Worm (Caenorhabditis elegans): ENCODE measurements around the gene pho-10.

The pho-10 gene

ce11 chrII:9900276-9900675 lies 20.1 kb downstream of the pho-10 start, which contains the start of gene unc-4:
Gene unc-4 (minus strand): TSS chrII:9900376.
- TF ChIP-seq fos-1 (tag; optimal IDR thresholded peaks at IDR 0.05) (no peak), blmp-1 (tag; optimal IDR thresholded peaks at IDR 0.05; ENCODE audit: insufficient read depth) (no peak), nhr-77 (tag; optimal IDR thresholded peaks at IDR 0.05) (no peak), unc-62 (GFP tag; optimal IDR thresholded peaks at IDR 0.05) (no peak), ZK546.5 (tag; optimal IDR thresholded peaks at IDR 0.05) (no peak), snpc-4 (tag; optimal IDR thresholded peaks at IDR 0.05) (no peak), aly-2 (tag; optimal IDR thresholded peaks at IDR 0.05) (no peak), F13H6.1 (tag; optimal IDR thresholded peaks at IDR 0.05) (no peak), peb-1 (tag; optimal IDR thresholded peaks at IDR 0.05) (no peak), Y55F3AM.14 (GFP tag; optimal IDR thresholded peaks at IDR 0.05) (no peak), nhr-129 (tag; optimal IDR thresholded peaks at IDR 0.05) (no peak), ceh-16 (tag; optimal IDR thresholded peaks at IDR 0.05) (no peak), unc-39 (tag; optimal IDR thresholded peaks at IDR 0.05) (no peak), ztf-4 (tag; optimal IDR thresholded peaks at IDR 0.05) (no peak), nhr-10 (tag; optimal IDR thresholded peaks at IDR 0.05) (no peak), nhr-23 (tag; optimal IDR thresholded peaks at IDR 0.05) (no peak), egl-27 (tag; optimal IDR thresholded peaks at IDR 0.05) (no peak)

- TF ChIP-seq sma-3 (GFP tag; optimal IDR thresholded peaks at IDR 0.05) (no peak), snpc-4 (tag; optimal IDR thresholded peaks at IDR 0.05) (no peak), mdl-1 (tag; optimal IDR thresholded peaks at IDR 0.05) (no peak), lin-11 (tag; optimal IDR thresholded peaks at IDR 0.05) (no peak), ztf-4 (tag; optimal IDR thresholded peaks at IDR 0.05) (no peak), elt-3 (tag; optimal IDR thresholded peaks at IDR 0.05) (no peak), crh-2 (tag; optimal IDR thresholded peaks at IDR 0.05) (no peak)
These were observed 21.6 kb downstream of the pho-10 start for ce11 chrII:9898744-9899143.

ce11 chrII:9895173-9895572 lies 25.2 kb downstream of the pho-10 start:
- no peak for TF ChIP-seq elt-1 (tag; optimal IDR thresholded peaks at IDR 0.05)
- TF ChIP-seq unc-39 (tag; optimal IDR thresholded peaks at IDR 0.05): no peak
- TF ChIP-seq fos-1 (tag; optimal IDR thresholded peaks at IDR 0.05): no peak
- no peak for TF ChIP-seq sma-3 (GFP tag; optimal IDR thresholded peaks at IDR 0.05)
- no peak for TF ChIP-seq sma-9 (GFP tag; optimal IDR thresholded peaks at IDR 0.05)
- TF ChIP-seq sma-9 (tag; optimal IDR thresholded peaks at IDR 0.05): no peak
- TF ChIP-seq egl-27 (tag; optimal IDR thresholded peaks at IDR 0.05): no peak

- TF ChIP-seq skn-1 (tag; optimal IDR thresholded peaks at IDR 0.05) (no peak), aly-2 (tag; optimal IDR thresholded peaks at IDR 0.05) (no peak), sma-3 (GFP tag; optimal IDR thresholded peaks at IDR 0.05) (no peak), C34F6.9 (tag; optimal IDR thresholded peaks at IDR 0.05) (no peak), unc-39 (tag; optimal IDR thresholded peaks at IDR 0.05) (no peak), nhr-12 (tag; optimal IDR thresholded peaks at IDR 0.05) (no peak), ZK546.5 (tag; optimal IDR thresholded peaks at IDR 0.05) (no peak), fos-1 (tag; optimal IDR thresholded peaks at IDR 0.05) (no peak), blmp-1 (tag; optimal IDR thresholded peaks at IDR 0.05; ENCODE audit: insufficient read depth) (no peak), nhr-237 (tag; optimal IDR thresholded peaks at IDR 0.05) (no peak), nhr-129 (tag; optimal IDR thresholded peaks at IDR 0.05) (no peak), alr-1 (tag; optimal IDR thresholded peaks at IDR 0.05) (no peak), R02D3.7 (tag; optimal IDR thresholded peaks at IDR 0.05) (no peak), elt-1 (tag; optimal IDR thresholded peaks at IDR 0.05) (no peak), lin-39 (tag; optimal IDR thresholded peaks at IDR 0.05) (no peak), dmd-4 (tag; optimal IDR thresholded peaks at IDR 0.05) (no peak), lsy-2 (tag; optimal IDR thresholded peaks at IDR 0.05) (no peak), ztf-11 (tag; optimal IDR thresholded peaks at IDR 0.05) (no peak), nhr-23 (tag; optimal IDR thresholded peaks at IDR 0.05) (no peak)
These were observed 25.9 kb downstream of the pho-10 start, which contains the start of gene F26C11.1 for ce11 chrII:9894435-9894834. Gene F26C11.1 (plus strand): TSS chrII:9894735.

ce11 chrII:9892409-9892808 lies 28.0 kb downstream of the pho-10 start, which contains the start of gene C08H9.16:
Gene C08H9.16 (plus strand): TSS chrII:9892778.
- peak; percentile 48 for TF ChIP-seq crh-2 (tag; optimal IDR thresholded peaks at IDR 0.05)
- no peak for TF ChIP-seq lin-11 (tag; optimal IDR thresholded peaks at IDR 0.05)
- no peak for TF ChIP-seq mdl-1 (tag; optimal IDR thresholded peaks at IDR 0.05)
- no peak for TF ChIP-seq ama-1 (optimal IDR thresholded peaks at IDR 0.05)
- peak; percentile 90 to 98 for TF ChIP-seq lsy-2 (tag; optimal IDR thresholded peaks at IDR 0.05)
- peak; percentile 74 for TF ChIP-seq unc-55 (GFP tag; optimal IDR thresholded peaks at IDR 0.05)
- TF ChIP-seq nhr-237 (tag; optimal IDR thresholded peaks at IDR 0.05): no peak
- TF ChIP-seq ZK546.5 (tag; optimal IDR thresholded peaks at IDR 0.05): no peak
- TF ChIP-seq gmeb-1 (tag; optimal IDR thresholded peaks at IDR 0.05): peak; percentile 53
- TF ChIP-seq lin-39 (tag; optimal IDR thresholded peaks at IDR 0.05): no peak
- no peak for TF ChIP-seq egl-27 (tag; optimal IDR thresholded peaks at IDR 0.05)
- TF ChIP-seq sem-4 (tag; optimal IDR thresholded peaks at IDR 0.05): peak; percentile 53
- TF ChIP-seq dmd-4 (tag; optimal IDR thresholded peaks at IDR 0.05): no peak
- TF ChIP-seq ceh-16 (tag; optimal IDR thresholded peaks at IDR 0.05): no peak
- peak; percentile 34 for TF ChIP-seq sma-9 (GFP tag; optimal IDR thresholded peaks at IDR 0.05)
- TF ChIP-seq sma-9 (tag; optimal IDR thresholded peaks at IDR 0.05): no peak
- peak; percentile 32 for TF ChIP-seq blmp-1 (tag; optimal IDR thresholded peaks at IDR 0.05; ENCODE audit: insufficient read depth)
- TF ChIP-seq nhr-129 (tag; optimal IDR thresholded peaks at IDR 0.05): peak; percentile 48
- no peak for TF ChIP-seq nhr-6 (tag; optimal IDR thresholded peaks at IDR 0.05)
- peak; percentile 0 for TF ChIP-seq F13H6.1 (tag; optimal IDR thresholded peaks at IDR 0.05)
- no peak for TF ChIP-seq nhr-25 (tag; optimal IDR thresholded peaks at IDR 0.05)
- peak; percentile 15 for TF ChIP-seq lin-13 (GFP tag; optimal IDR thresholded peaks at IDR 0.05)
- no peak for TF ChIP-seq ceh-82 (tag; optimal IDR thresholded peaks at IDR 0.05)
- TF ChIP-seq C34F6.9 (tag; optimal IDR thresholded peaks at IDR 0.05): peak; percentile 58
- TF ChIP-seq ztf-11 (tag; optimal IDR thresholded peaks at IDR 0.05): no peak
- TF ChIP-seq elt-3 (tag; optimal IDR thresholded peaks at IDR 0.05): no peak
- peak; percentile 6 for TF ChIP-seq fos-1 (tag; optimal IDR thresholded peaks at IDR 0.05)
- TF ChIP-seq peb-1 (tag; optimal IDR thresholded peaks at IDR 0.05): no peak

Data from whole organism, L2 larva.